Fruit fly (Drosophila melanogaster): ENCODE results near the gene Wdr62.

The Wdr62 gene

dm6 chr2L:1967301-1967700, 82.9 kb downstream of the Wdr62 start:
- TF ChIP-seq CG14655 (GFP tag; optimal IDR thresholded peaks at IDR 0.05): no peak

- no peak for TF ChIP-seq CG9948 (tag; optimal IDR thresholded peaks at IDR 0.05)
- TF ChIP-seq fd96Ca (GFP tag; IDR thresholded peaks at IDR 0.05): no peak
- TF ChIP-seq CG15710 (tag; optimal IDR thresholded peaks at IDR 0.05): no peak
- TF ChIP-seq CG14655 (GFP tag; optimal IDR thresholded peaks at IDR 0.05): no peak
These were observed 83.4 kb downstream of the Wdr62 start for dm6 chr2L:1967861-1968260.

- TF ChIP-seq CG13204 (GFP tag; optimal IDR thresholded peaks at IDR 0.05) (peak; percentile 23), CG8301 (tag; optimal IDR thresholded peaks at IDR 0.05) (no peak), rn (GFP tag; IDR thresholded peaks at IDR 0.05) (peak; percentile 19; the same call in 1 of the 2 replicates)
These were observed 86.0 kb downstream of the Wdr62 start, which contains the start of gene erm for dm6 chr2L:1970312-1970929. erm (minus strand) TSS chr2L:1970362.

DNA sequence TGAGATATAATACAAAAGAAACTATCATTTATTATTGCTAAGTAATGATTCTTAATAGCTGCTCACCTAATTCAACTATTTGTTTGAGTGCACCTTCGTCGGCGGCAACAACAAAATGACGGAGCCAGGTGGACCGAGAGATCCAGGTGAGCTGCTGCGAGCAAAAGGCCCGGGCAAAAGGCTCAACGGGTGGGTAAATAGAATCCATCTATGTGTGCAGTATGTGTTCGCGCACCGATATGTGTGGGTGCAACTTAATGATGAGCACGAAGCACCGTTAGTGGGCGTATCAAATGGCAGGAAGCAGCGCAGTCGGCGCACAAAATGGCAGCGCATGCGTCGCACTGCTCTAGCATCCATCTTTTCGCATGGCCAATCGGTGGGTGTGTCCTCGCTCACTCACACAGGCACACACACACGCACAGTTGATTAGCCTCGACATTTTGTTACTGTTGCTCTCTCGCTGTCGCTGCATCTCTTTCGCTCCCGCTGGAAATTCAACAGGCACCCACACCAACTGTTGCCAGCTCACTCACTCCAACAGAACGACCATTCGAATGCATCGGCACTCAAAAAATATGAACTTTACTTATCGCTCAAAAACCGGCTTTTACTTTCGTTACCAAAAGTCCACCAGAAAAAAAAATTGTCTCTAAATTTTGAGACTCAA, 88.2 kb downstream of the Wdr62 start:
- no peak for TF ChIP-seq CG12605 (GFP tag; IDR thresholded peaks at IDR 0.05)
- no peak for TF ChIP-seq Pif1A (GFP tag; optimal IDR thresholded peaks at IDR 0.05)
- no peak for TF ChIP-seq CG34367 (tag; optimal IDR thresholded peaks at IDR 0.05)
- TF ChIP-seq fd96Ca (GFP tag; IDR thresholded peaks at IDR 0.05): no peak
- TF ChIP-seq rn (GFP tag; IDR thresholded peaks at IDR 0.05): no peak
- TF ChIP-seq CG8159 (tag; optimal IDR thresholded peaks at IDR 0.05): peak; percentile 5
- no peak for TF ChIP-seq CG32121 (GFP tag; IDR thresholded peaks at IDR 0.05)
- TF ChIP-seq D1 (tag; optimal IDR thresholded peaks at IDR 0.05): no peak

- no peak for TF ChIP-seq CG8159 (tag; optimal IDR thresholded peaks at IDR 0.05)
- TF ChIP-seq CG4496 (GFP tag; IDR thresholded peaks at IDR 0.05): peak; percentile 18; the same call in 1 of the 3 replicates
- TF ChIP-seq Pif1A (GFP tag; optimal IDR thresholded peaks at IDR 0.05): no peak
- TF ChIP-seq CG32121 (GFP tag; IDR thresholded peaks at IDR 0.05): peak; percentile 28; the same call in 1 of the 2 replicates
- TF ChIP-seq Ets98B (GFP tag; IDR thresholded peaks at IDR 0.05): peak; percentile 18; the same call in 1 of the 2 replicates
These were observed 89.5 kb downstream of the Wdr62 start, which contains the start of gene Der-1 for dm6 chr2L:1973957-1974356. Der-1 (plus strand) TSS chr2L:1973957.

dm6 chr2L:1975473-1975872, 91.1 kb downstream of the Wdr62 start:
- TF ChIP-seq EcR (GFP tag; optimal IDR thresholded peaks at IDR 0.05) (no peak), CG15710 (tag; optimal IDR thresholded peaks at IDR 0.05) (no peak), CG34367 (tag; optimal IDR thresholded peaks at IDR 0.05) (no peak)

- no peak for TF ChIP-seq Snoo (tag; optimal IDR thresholded peaks at IDR 0.05)
- TF ChIP-seq rn (GFP tag; IDR thresholded peaks at IDR 0.05): no peak
- TF ChIP-seq gl (tag; optimal IDR thresholded peaks at IDR 0.05): no peak
- no peak for TF ChIP-seq CG8159 (tag; optimal IDR thresholded peaks at IDR 0.05)
- no peak for TF ChIP-seq Pif1B (GFP tag; optimal IDR thresholded peaks at IDR 0.05)
- no peak for TF ChIP-seq CG8301 (tag; optimal IDR thresholded peaks at IDR 0.05)
- TF ChIP-seq D1 (tag; optimal IDR thresholded peaks at IDR 0.05): no peak
- TF ChIP-seq CG32121 (GFP tag; IDR thresholded peaks at IDR 0.05): no peak
- no peak for TF ChIP-seq CG13204 (GFP tag; optimal IDR thresholded peaks at IDR 0.05)
- no peak for TF ChIP-seq Ets98B (GFP tag; IDR thresholded peaks at IDR 0.05)
- no peak for TF ChIP-seq CG17806 (tag; optimal IDR thresholded peaks at IDR 0.05)
- no peak for TF ChIP-seq CG14655 (GFP tag; optimal IDR thresholded peaks at IDR 0.05)
- no peak for TF ChIP-seq CG4496 (GFP tag; IDR thresholded peaks at IDR 0.05)
- no peak for TF ChIP-seq CG9948 (tag; optimal IDR thresholded peaks at IDR 0.05)
- TF ChIP-seq CG15710 (tag; optimal IDR thresholded peaks at IDR 0.05): no peak
- no peak for TF ChIP-seq CG34367 (tag; optimal IDR thresholded peaks at IDR 0.05)
These were observed 94.9 kb downstream of the Wdr62 start for dm6 chr2L:1979196-1979818.

dm6 chr2L:1980708-1981339, 96.4 kb downstream of the Wdr62 start, which contains the start of the genes CG15356 and CG15362:
CG15356 (minus strand) TSS chr2L:1980755.
CG15362 (plus strand) TSS chr2L:1981176.
- peak; percentile 59; the same call in 2 of the 3 replicates for TF ChIP-seq CG4496 (GFP tag; IDR thresholded peaks at IDR 0.05)
- TF ChIP-seq CG17806 (tag; optimal IDR thresholded peaks at IDR 0.05): peak; percentile 27
- no peak for TF ChIP-seq CG9948 (tag; optimal IDR thresholded peaks at IDR 0.05)

Measured in whole organism, pupa.